Worm (Caenorhabditis elegans) whole organism, L4 larva: ENCODE data around the gene kle-2.
"Not testable (repeated sequence)": the region's sequence is repeated elsewhere in the genome, so short reads cannot be mapped to it uniquely, and the experiment has no call there.

Source experiments
- D1046.2 ChIP-seq: fragments of 200-800 bp; sonication (Bioruptor generic); IDR thresholded peaks from 2 replicates; pipeline ENCODE4 v1.3.6; 2022; ENCODE audit warnings: missing genetic modification characterization, missing compliant biosample characterization
- F10B5.3 ChIP-seq: sonication (generic microtip); optimal IDR thresholded peaks from 2 replicates; lab custom pipeline; 2016; ENCODE audit warnings: mild to moderate bottlenecking, missing genetic modification characterization, missing compliant biosample characterization
- F26F4.8 ChIP-seq: fragments of 200-800 bp; sonication (Bioruptor generic); conservative IDR thresholded peaks from 2 replicates; pipeline ENCODE4 v1.3.6; 2022; ENCODE audit warnings: missing genetic modification characterization, missing compliant biosample characterization
- F44E2.7 ChIP-seq: fragments of 200-800 bp; sonication (Bioruptor generic); IDR thresholded peaks from 2 replicates; pipeline ENCODE4 v2.1.2; 2022; ENCODE audit warnings: missing genetic modification characterization, missing compliant biosample characterization
- F49E8.2 ChIP-seq: sonication (generic microtip); optimal IDR thresholded peaks from 2 replicates; lab custom pipeline; 2016; ENCODE audit warnings: missing compliant biosample characterization, mild to moderate bottlenecking, missing genetic modification characterization, borderline replicate concordance
- T26A8.4 ChIP-seq: fragments of 200-800 bp; sonication (Bioruptor generic); IDR thresholded peaks from 2 replicates; pipeline ENCODE4 v1.3.6; 2022; ENCODE audit warnings: missing genetic modification characterization, missing compliant biosample characterization
- Y105C5A.15 ChIP-seq: fragments of 200-800 bp; sonication (Bioruptor generic); IDR thresholded peaks from 2 replicates; pipeline ENCODE4 v1.3.6; 2022; ENCODE audit warnings: missing genetic modification characterization, missing compliant biosample characterization
- Y48G9A.11 ChIP-seq: fragments of 200-800 bp; sonication (Bioruptor generic); IDR thresholded peaks from 2 replicates; pipeline ENCODE4 v1.3.6; 2022; ENCODE audit warnings: missing genetic modification reagents, missing genetic modification characterization, missing compliant biosample characterization
- Y5F2A.4 ChIP-seq: fragments of 200-800 bp; sonication (Bioruptor generic); optimal IDR thresholded peaks from 2 replicates; lab custom pipeline; 2018; ENCODE audit warnings: mild to moderate bottlenecking, missing genetic modification characterization, missing compliant biosample characterization
- Y75B8A.6 ChIP-seq: fragments of 200-800 bp; sonication (Bioruptor generic); IDR thresholded peaks from 2 replicates; pipeline ENCODE4 v1.3.6; 2022; ENCODE audit warnings: missing genetic modification reagents, missing genetic modification characterization, missing compliant biosample characterization
- ZK337.2 ChIP-seq: fragments of 200-800 bp; sonication (Bioruptor generic); IDR thresholded peaks from 2 replicates; pipeline ENCODE4 v1.3.6; 2022; ENCODE audit warnings: missing genetic modification reagents, missing genetic modification characterization, missing compliant biosample characterization
- aly-2 ChIP-seq: sonication (generic microtip); optimal IDR thresholded peaks from 2 replicates; lab custom pipeline; 2018; ENCODE audit warnings: missing biosample characterization, missing genetic modification characterization
- arid-1 ChIP-seq: fragments of 200-800 bp; sonication (Bioruptor generic); conservative IDR thresholded peaks from 2 replicates; pipeline ENCODE4 v1.3.6; 2022; ENCODE audit warnings: missing genetic modification reagents, missing genetic modification characterization, missing compliant biosample characterization
- ceh-20 ChIP-seq: fragments of 200-800 bp; sonication (Bioruptor generic); IDR thresholded peaks from 2 replicates; pipeline ENCODE4 v1.3.6; 2022; ENCODE audit warnings: missing genetic modification reagents, missing genetic modification characterization, missing compliant biosample characterization
- ceh-82 ChIP-seq: sonication (generic microtip); optimal IDR thresholded peaks from 2 replicates; lab custom pipeline; 2017; ENCODE audit warnings: missing biosample characterization, missing genetic modification characterization
- cey-2 ChIP-seq: sonication (generic microtip); optimal IDR thresholded peaks from 3 replicates; lab custom pipeline; 2017; ENCODE audit warnings: missing genetic modification characterization, mild to moderate bottlenecking, missing compliant biosample characterization, antibody characterized with exemption, borderline replicate concordance; ENCODE audit not compliant: insufficient read depth
- ctbp-1 ChIP-seq: fragments of 200-800 bp; sonication (Bioruptor generic); IDR thresholded peaks from 2 replicates; pipeline ENCODE4 v1.3.6; 2022; ENCODE audit warnings: missing genetic modification reagents, missing genetic modification characterization, missing compliant biosample characterization
- daf-12 ChIP-seq: fragments of 150-350 bp; optimal IDR thresholded peaks from 2 replicates; lab custom pipeline; 2014; ENCODE audit warnings: missing biosample characterization, missing genetic modification reagents, missing genetic modification characterization
- dmd-8 ChIP-seq: fragments of 200-800 bp; sonication (Bioruptor generic); IDR thresholded peaks from 2 replicates; pipeline ENCODE4 v1.3.6; 2022; ENCODE audit warnings: missing genetic modification characterization, missing compliant biosample characterization
- dmd-9 ChIP-seq: fragments of 200-800 bp; sonication (Bioruptor generic); IDR thresholded peaks from 2 replicates; pipeline ENCODE4 v1.3.6; 2022; ENCODE audit warnings: missing genetic modification reagents, missing genetic modification characterization, missing compliant biosample characterization
- egl-43 ChIP-seq: fragments of 200-800 bp; sonication (Bioruptor generic); IDR thresholded peaks from 2 replicates; pipeline ENCODE4 v1.3.6; 2022; ENCODE audit warnings: missing genetic modification reagents, missing genetic modification characterization, missing compliant biosample characterization
- gei-8 ChIP-seq: fragments of 200-800 bp; sonication (Bioruptor generic); optimal IDR thresholded peaks from 2 replicates; lab custom pipeline; 2018; ENCODE audit warnings: mild to moderate bottlenecking, missing genetic modification characterization, missing compliant biosample characterization
- lim-7 ChIP-seq: fragments of 200-800 bp; sonication (Bioruptor generic); IDR thresholded peaks from 2 replicates; pipeline ENCODE4 v1.3.6; 2022; ENCODE audit warnings: missing genetic modification characterization, missing compliant biosample characterization
- lin-1 ChIP-seq: fragments of 200-800 bp; sonication (Bioruptor generic); IDR thresholded peaks from 2 replicates; pipeline ENCODE4 v1.3.6; 2022; ENCODE audit warnings: missing genetic modification reagents, missing genetic modification characterization, missing compliant biosample characterization
- lin-38 ChIP-seq: fragments of 200-800 bp; sonication (Bioruptor generic); IDR thresholded peaks from 2 replicates; pipeline ENCODE4 v1.3.6; 2022; ENCODE audit warnings: missing genetic modification reagents, missing genetic modification characterization, missing compliant biosample characterization
- lin-39 ChIP-seq: fragments of 150-350 bp; optimal IDR thresholded peaks from 2 replicates; lab custom pipeline; 2014; ENCODE audit warnings: missing biosample characterization, missing genetic modification reagents, missing genetic modification characterization
- lsy-2 ChIP-seq, 2 experiments: fragments of 150-350 bp in 1 of 2; sonication (generic microtip) in 1 of 2; optimal IDR thresholded peaks; 2 replicates each; lab custom pipeline; 2014 to 2017; ENCODE audit warnings: missing biosample characterization in 2 of 2, missing genetic modification characterization in 2 of 2
- madf-5 ChIP-seq, 2 experiments: fragments of 200-800 bp; sonication (Bioruptor generic); IDR thresholded peaks; 2 replicates each; pipeline ENCODE4 v1.3.6; 2022; ENCODE audit warnings: missing compliant biosample characterization in 2 of 2, missing genetic modification characterization in 2 of 2
- mdl-1 ChIP-seq, 2 experiments: fragments of 150-350 bp in 1 of 2; sonication (generic microtip) in 1 of 2; optimal IDR thresholded peaks; 2 replicates each; lab custom pipeline; 2014 to 2017; ENCODE audit warnings: missing biosample characterization in 2 of 2, missing genetic modification characterization in 2 of 2
- mdt-29 ChIP-seq: fragments of 200-800 bp; sonication (Bioruptor generic); IDR thresholded peaks from 2 replicates; pipeline ENCODE4 v1.3.6; 2022; ENCODE audit warnings: missing genetic modification reagents, missing genetic modification characterization, missing compliant biosample characterization
- mes-2 ChIP-seq: sonication (generic microtip); optimal IDR thresholded peaks from 2 replicates; lab custom pipeline; 2016; ENCODE audit warnings: missing genotype, mild to moderate bottlenecking, missing genetic modification characterization, missing compliant biosample characterization; ENCODE audit not compliant: poor library complexity, severe bottlenecking
- mxl-2 ChIP-seq: fragments of 200-800 bp; sonication (Bioruptor generic); conservative IDR thresholded peaks from 2 replicates; pipeline ENCODE4 v1.3.6; 2022; ENCODE audit warnings: missing genetic modification reagents, missing genetic modification characterization, missing compliant biosample characterization
- nhr-41 ChIP-seq: fragments of 200-800 bp; sonication (Bioruptor generic); IDR thresholded peaks from 2 replicates; pipeline ENCODE4 v1.3.6; 2022; ENCODE audit warnings: missing genetic modification reagents, missing genetic modification characterization, missing compliant biosample characterization
- pha-4 ChIP-seq, 2 experiments: fragments of 150-350 bp in 1 of 2; fragments of 200-800 bp in 1 of 2; sonication (Bioruptor generic) in 1 of 2; IDR thresholded peaks in 1 of 2; optimal IDR thresholded peaks in 1 of 2; 2 replicates each; pipeline versions ENCODE4 v1.3.6 to Lab custom; 2014 to 2022; ENCODE audit warnings: missing genetic modification characterization in 2 of 2, missing genetic modification reagents in 2 of 2, missing biosample characterization in 1 of 2, missing compliant biosample characterization in 1 of 2
- php-3 ChIP-seq: fragments of 200-800 bp; sonication (Bioruptor generic); IDR thresholded peaks from 2 replicates; pipeline ENCODE4 v1.3.6; 2022; ENCODE audit warnings: missing genetic modification reagents, missing genetic modification characterization, missing compliant biosample characterization
- saeg-2 ChIP-seq: fragments of 200-800 bp; sonication (Bioruptor generic); IDR thresholded peaks from 2 replicates; pipeline ENCODE4 v1.3.6; 2022; ENCODE audit warnings: missing genetic modification reagents, missing genetic modification characterization, missing compliant biosample characterization
- set-16 ChIP-seq: fragments of 200-800 bp; sonication (Bioruptor generic); IDR thresholded peaks from 2 replicates; pipeline ENCODE4 v1.3.6; 2022; ENCODE audit warnings: missing genetic modification reagents, missing genetic modification characterization, missing compliant biosample characterization
- snpc-1.2 ChIP-seq: fragments of 200-800 bp; sonication (Bioruptor generic); IDR thresholded peaks from 2 replicates; pipeline ENCODE4 v1.3.6; 2022; ENCODE audit warnings: missing genetic modification reagents, missing genetic modification characterization, missing compliant biosample characterization
- spr-3 ChIP-seq: fragments of 200-800 bp; sonication (Bioruptor generic); optimal IDR thresholded peaks from 2 replicates; lab custom pipeline; 2018; ENCODE audit warnings: mild to moderate bottlenecking, missing genetic modification characterization, missing compliant biosample characterization
- vab-7 ChIP-seq: fragments of 200-800 bp; sonication (Bioruptor generic); IDR thresholded peaks from 2 replicates; pipeline ENCODE4 v1.3.6; 2022; ENCODE audit warnings: missing genetic modification reagents, missing genetic modification characterization, missing compliant biosample characterization
- zip-11 ChIP-seq: fragments of 200-800 bp; sonication (Bioruptor generic); IDR thresholded peaks from 2 replicates; pipeline ENCODE4 v1.3.6; 2022; ENCODE audit warnings: missing genetic modification characterization, missing compliant biosample characterization
- zip-2 ChIP-seq: fragments of 150-350 bp; optimal IDR thresholded peaks from 2 replicates; lab custom pipeline; 2014; ENCODE audit warnings: missing biosample characterization, missing genetic modification characterization
- ztf-7 ChIP-seq: fragments of 150-350 bp; optimal IDR thresholded peaks from 2 replicates; lab custom pipeline; 2014; ENCODE audit warnings: missing biosample characterization, missing genetic modification characterization

The kle-2 gene

DNA sequence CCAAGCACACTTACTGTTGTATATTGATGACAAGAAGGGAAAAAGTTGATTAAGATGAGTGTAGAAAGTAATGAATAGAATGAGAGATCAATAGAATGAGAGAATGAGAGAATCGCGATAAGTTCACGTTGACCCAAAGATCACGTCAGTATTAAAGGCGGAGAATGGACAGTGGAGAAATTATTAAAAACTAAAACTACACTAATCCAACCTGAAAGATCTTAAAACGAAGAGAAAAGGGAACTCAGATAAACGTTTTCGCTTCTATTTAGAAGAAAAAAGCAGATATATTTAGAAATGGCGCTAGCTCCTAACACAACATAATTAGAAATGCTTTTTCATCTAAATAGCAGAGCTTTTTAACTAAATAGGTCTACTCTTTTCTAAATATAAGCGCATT lies 11.7 kb downstream of the kle-2 start, which contains the start of gene let-754:
Gene let-754, minus strand, starts transcription at position 101 of the 400 bp plus-strand sequence.
- no peak for TF ChIP-seq F10B5.3 (tag; lab: Kevin White, UChicago)
- TF ChIP-seq saeg-2 (GFP tag; lab: Robert Waterston, UW), result no peak
- TF ChIP-seq daf-12 (tag; lab: Kevin White, UChicago), result no peak
- TF ChIP-seq F26F4.8, result no peak
- TF ChIP-seq Y5F2A.4 (GFP tag; lab: Kevin White, UChicago), result no peak
- no peak for TF ChIP-seq dmd-8 (GFP tag; lab: Robert Waterston, UW)
- TF ChIP-seq ceh-82 (tag; lab: Kevin White, UChicago), result no peak
- TF ChIP-seq mdl-1 (tag; optimal IDR thresholded peaks at IDR 0.05; lab: Kevin White, UChicago), result no peak
- TF ChIP-seq Y48G9A.11 (GFP tag; lab: Robert Waterston, UW), result no peak
- no peak for TF ChIP-seq D1046.2
- no peak for TF ChIP-seq lin-39 (tag; lab: Kevin White, UChicago)
- TF ChIP-seq lin-1 (GFP tag; lab: Robert Waterston, UW), result no peak

DNA sequence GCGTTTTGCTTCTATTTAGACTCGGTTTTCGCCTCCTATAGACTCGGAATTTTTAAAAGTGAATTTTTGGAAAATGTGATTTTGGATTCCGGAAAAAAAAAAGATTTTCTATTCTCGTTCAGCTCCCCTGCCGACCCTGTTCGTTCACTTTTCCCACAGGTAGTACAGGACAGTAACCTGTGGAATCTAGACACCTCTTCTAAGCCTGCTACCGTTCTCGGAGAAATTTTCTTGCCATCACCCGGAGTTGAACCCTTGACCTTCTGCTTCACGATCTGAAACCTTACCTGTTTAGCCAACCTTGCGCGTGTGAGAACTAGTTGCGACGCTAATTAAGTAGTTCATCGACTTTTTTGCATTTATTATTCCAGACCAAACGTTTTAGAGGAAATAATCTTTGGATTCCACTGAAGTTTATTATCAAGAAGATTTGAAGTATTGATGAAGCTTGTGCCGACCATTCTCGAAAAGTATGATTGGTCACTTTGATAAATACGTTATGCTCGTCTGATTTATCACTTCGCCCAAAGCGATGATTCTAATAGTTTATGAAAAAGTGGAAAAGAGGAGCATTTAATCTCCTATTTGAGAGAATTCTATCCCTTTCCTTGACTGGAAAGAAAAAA lies 12.3 kb downstream of the kle-2 start:
- TF ChIP-seq ZK337.2 (GFP tag; lab: Robert Waterston, UW) (0 out of 2 replicates have a peak, but pooled peaks have one; percentile 46), saeg-2 (GFP tag; lab: Robert Waterston, UW) (0 out of 2 replicates have a peak, but pooled peaks have one; percentile 55), madf-5 (GFP tag; IDR thresholded peaks at IDR 0.05; lab: Robert Waterston, UW) (peak in 1 of 2 experiments; percentile 68; a peak in 2 of 4 replicates), ctbp-1 (GFP tag; lab: Robert Waterston, UW) (peak; percentile 50; the same call in 1 of the 2 replicates), mxl-2 (GFP tag; lab: Robert Waterston, UW) (0 out of 2 replicates have a peak, but pooled peaks have one; percentile 43), Y75B8A.6 (GFP tag; lab: Robert Waterston, UW) (0 out of 2 replicates have a peak, but pooled peaks have one; percentile 31), ceh-20 (GFP tag; lab: Robert Waterston, UW) (0 out of 2 replicates have a peak, but pooled peaks have one; percentile 19), egl-43 (GFP tag; lab: Robert Waterston, UW) (peak; percentile 77), F44E2.7 (GFP tag; lab: Robert Waterston, UW) (peak; percentile 70; the same call in 1 of the 2 replicates), T26A8.4 (GFP tag; lab: Robert Waterston, UW) (0 out of 2 replicates have a peak, but pooled peaks have one; percentile 27), Y105C5A.15 (GFP tag; lab: Robert Waterston, UW) (0 out of 2 replicates have a peak, but pooled peaks have one; percentile 66), Y48G9A.11 (GFP tag; lab: Robert Waterston, UW) (peak; percentile 78), vab-7 (GFP tag; lab: Robert Waterston, UW) (peak; percentile 69), lin-38 (GFP tag; lab: Robert Waterston, UW) (peak; percentile 72), nhr-41 (GFP tag; lab: Robert Waterston, UW) (peak; percentile 68; the same call in 1 of the 2 replicates), arid-1 (GFP tag; lab: Robert Waterston, UW) (peak; percentile 71; the same call in 1 of the 2 replicates), mdt-29 (GFP tag; lab: Robert Waterston, UW) (peak; percentile 51; the same call in 1 of the 2 replicates), F26F4.8 (peak; percentile 95), pha-4 (GFP tag; IDR thresholded peaks at IDR 0.05; lab: Robert Waterston, UW) (peak; percentile 64; the same call in 1 of the 2 replicates), lim-7 (GFP tag; lab: Robert Waterston, UW) (peak; percentile 79), snpc-1.2 (GFP tag; lab: Robert Waterston, UW) (peak; percentile 71), dmd-8 (GFP tag; lab: Robert Waterston, UW) (peak; percentile 87)
- not testable (repeated sequence) for TF ChIP-seq pha-4 (tag; optimal IDR thresholded peaks at IDR 0.05; lab: Kevin White, UChicago)
- TF ChIP-seq, all 104 proteins: peak for 22; not testable (repeated sequence) for 82

DNA sequence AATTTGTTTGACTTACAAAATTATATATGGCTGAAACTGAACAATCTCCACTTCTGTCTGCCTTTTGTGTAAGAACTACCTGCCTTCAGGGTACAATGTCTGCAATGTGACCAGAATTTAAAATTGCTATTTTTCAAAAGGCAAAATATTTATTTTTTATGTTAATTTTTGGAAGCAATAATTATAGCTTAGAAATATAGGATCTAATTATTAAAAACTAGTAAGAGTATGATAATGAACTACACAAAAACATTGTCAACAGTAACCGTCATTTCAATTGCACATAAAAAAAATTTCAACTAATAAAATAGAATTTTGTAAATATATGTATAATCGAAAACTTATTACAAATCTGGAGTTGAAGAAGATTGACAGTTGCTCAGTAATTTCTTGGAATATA lies 15.4 kb downstream of the kle-2 start, which contains the start of gene C29E4.9:
Gene C29E4.9, minus strand, starts transcription at position 101 of the 400 bp plus-strand sequence.
- no peak for TF ChIP-seq ztf-7 (tag; lab: Kevin White, UChicago)
- no peak for TF ChIP-seq F49E8.2
- TF ChIP-seq php-3, result no peak
- TF ChIP-seq Y105C5A.15 (GFP tag; lab: Robert Waterston, UW), result no peak
- TF ChIP-seq dmd-9 (GFP tag; lab: Robert Waterston, UW), result no peak
- no peak for TF ChIP-seq set-16 (GFP tag; lab: Robert Waterston, UW)
- no peak for TF ChIP-seq aly-2
- no peak for TF ChIP-seq gei-8 (GFP tag; lab: Kevin White, UChicago)
- no peak for TF ChIP-seq cey-2
- no peak for TF ChIP-seq Y48G9A.11 (GFP tag; lab: Robert Waterston, UW)
- TF ChIP-seq zip-11 (GFP tag; lab: Robert Waterston, UW), result no peak
- no peak for TF ChIP-seq spr-3 (GFP tag; lab: Kevin White, UChicago)
- TF ChIP-seq mes-2 (tag; lab: Kevin White, UChicago), result no peak
- no peak for TF ChIP-seq lsy-2 (tag; optimal IDR thresholded peaks at IDR 0.05; lab: Kevin White, UChicago)
- TF ChIP-seq saeg-2 (GFP tag; lab: Robert Waterston, UW), result no peak
- TF ChIP-seq zip-2, result no peak
- no peak for TF ChIP-seq vab-7 (GFP tag; lab: Robert Waterston, UW)
